Fruit fly (Drosophila melanogaster) whole organism, embryonic: ENCODE data around the gene CG46244.
A peak's percentile ranks its signal among the peaks of the same experiment; 100 is the strongest.

Experiments
- Adf1 ChIP-seq: fragments of 200-800 bp; sonication (Bioruptor generic); IDR thresholded peaks from 2 replicates; pipeline ENCODE4 v1.3.6; 2022; ENCODE audit warnings: missing biosample characterization, missing genetic modification characterization
- Blimp-1 ChIP-seq: fragments of 200-800 bp; sonication (Bioruptor generic); optimal IDR thresholded peaks from 3 replicates; lab custom pipeline; 2018; ENCODE audit warnings: missing biosample characterization, missing genetic modification characterization, mild to moderate bottlenecking, moderate library complexity, missing genetic modification reagents
- BtbVII ChIP-seq: fragments of 200-800 bp; sonication (Bioruptor generic); optimal IDR thresholded peaks from 3 replicates; lab custom pipeline; 2017; ENCODE audit warnings: missing biosample characterization, mild to moderate bottlenecking, missing genetic modification characterization
- CG10321 ChIP-seq: fragments of 200-800 bp; sonication (Bioruptor generic); IDR thresholded peaks from 2 replicates; pipeline ENCODE4 v1.3.6; 2022; ENCODE audit warnings: missing biosample characterization, missing genetic modification characterization
- CG10431 ChIP-seq: fragments of 200-800 bp; sonication (Bioruptor generic); optimal IDR thresholded peaks from 3 replicates; lab custom pipeline; 2018; ENCODE audit warnings: missing biosample characterization, mild to moderate bottlenecking, missing genetic modification characterization
- CG11695 ChIP-seq: fragments of 200-800 bp; sonication (Bioruptor generic); IDR thresholded peaks from 3 replicates; pipeline ENCODE4 v1.3.6; 2022; ENCODE audit warnings: missing biosample characterization, missing genetic modification characterization
- CG13624 ChIP-seq: fragments of 200-800 bp; sonication (Bioruptor generic); optimal IDR thresholded peaks from 2 replicates; lab custom pipeline; 2016; ENCODE audit warnings: missing biosample characterization, missing genetic modification characterization
- CG14667 ChIP-seq: fragments of 200-800 bp; sonication (Bioruptor generic); IDR thresholded peaks from 2 replicates; pipeline ENCODE4 v1.3.6; 2022; ENCODE audit warnings: missing biosample characterization, missing genetic modification characterization
- CG1603 ChIP-seq: fragments of 200-800 bp; sonication (Bioruptor generic); optimal IDR thresholded peaks from 2 replicates; lab custom pipeline; 2019; ENCODE audit warnings: missing biosample characterization, mild to moderate bottlenecking, missing genetic modification characterization, moderate library complexity
- CG17829 ChIP-seq: fragments of 200-800 bp; optimal IDR thresholded peaks from 2 replicates; lab custom pipeline; 2019; ENCODE audit warnings: missing biosample characterization, mild to moderate bottlenecking, missing genetic modification characterization, moderate library complexity
- CG18262 ChIP-seq: fragments of 200-800 bp; optimal IDR thresholded peaks from 3 replicates; lab custom pipeline; 2019; ENCODE audit warnings: missing biosample characterization, mild to moderate bottlenecking, missing genetic modification characterization, moderate library complexity
- CG1832 ChIP-seq: fragments of 200-800 bp; sonication (Bioruptor generic); optimal IDR thresholded peaks from 2 replicates; lab custom pipeline; 2017; ENCODE audit warnings: missing biosample characterization, mild to moderate bottlenecking, missing genetic modification characterization, inconsistent platforms
- CG3163 ChIP-seq: fragments of 200-800 bp; sonication (Bioruptor generic); optimal IDR thresholded peaks from 3 replicates; lab custom pipeline; 2016; ENCODE audit warnings: missing biosample characterization, missing genetic modification characterization
- CG34422 ChIP-seq: fragments of 200-800 bp; sonication (Bioruptor generic); IDR thresholded peaks from 3 replicates; pipeline ENCODE4 v1.3.6; 2022; ENCODE audit warnings: missing biosample characterization, missing genetic modification characterization
- CG3847 ChIP-seq: fragments of 200-800 bp; sonication (Bioruptor generic); IDR thresholded peaks from 2 replicates; pipeline ENCODE4 v1.3.6; 2022; ENCODE audit warnings: missing biosample characterization, missing genetic modification characterization
- CG8089 ChIP-seq: fragments of 200-800 bp; sonication (Bioruptor generic); optimal IDR thresholded peaks from 3 replicates; lab custom pipeline; 2016; ENCODE audit warnings: missing biosample characterization, missing genetic modification characterization
- CG8944 ChIP-seq: fragments of 200-800 bp; sonication (Bioruptor generic); optimal IDR thresholded peaks from 3 replicates; lab custom pipeline; 2016; ENCODE audit warnings: missing biosample characterization, missing genetic modification characterization
- CHES-1-like ChIP-seq: fragments of 200-800 bp; sonication (Bioruptor generic); optimal IDR thresholded peaks from 2 replicates; lab custom pipeline; 2016; ENCODE audit warnings: missing biosample characterization, missing genetic modification characterization
- HmgD ChIP-seq: fragments of 200-800 bp; sonication (Bioruptor generic); optimal IDR thresholded peaks from 3 replicates; lab custom pipeline; 2016; ENCODE audit warnings: missing biosample characterization, missing genetic modification characterization
- HmgZ ChIP-seq: fragments of 200-800 bp; sonication (Bioruptor generic); optimal IDR thresholded peaks from 2 replicates; lab custom pipeline; 2018; ENCODE audit warnings: missing biosample characterization, mild to moderate bottlenecking, missing genetic modification characterization
- Hmx ChIP-seq: fragments of 200-800 bp; sonication (Bioruptor generic); optimal IDR thresholded peaks from 2 replicates; lab custom pipeline; 2016; ENCODE audit warnings: missing biosample characterization, missing genetic modification characterization
- MTF-1 ChIP-seq: fragments of 200-800 bp; sonication (Bioruptor generic); optimal IDR thresholded peaks from 2 replicates; lab custom pipeline; 2018; ENCODE audit warnings: missing biosample characterization, mild to moderate bottlenecking, missing genetic modification characterization, borderline replicate concordance
- Pdp1 ChIP-seq, 2 experiments: fragments of 200-800 bp; sonication (Bioruptor generic); optimal IDR thresholded peaks; 3 replicates each; lab custom pipeline; 2016; ENCODE audit warnings: missing biosample characterization in 2 of 2, missing genetic modification characterization in 2 of 2, mild to moderate bottlenecking in 1 of 2, moderate library complexity in 1 of 2
- Trl ChIP-seq, 3 experiments: fragments of >200 bp in 2 of 3; fragments of 200-800 bp in 1 of 3; sonication (Bioruptor generic) in 1 of 3; optimal IDR thresholded peaks; 2 replicates in 1 of 3; 3 replicates in 2 of 3; lab custom pipeline; 2016 to 2017; ENCODE audit warnings: missing biosample characterization in 1 of 3, missing genetic modification characterization in 1 of 3
- Xrp1 ChIP-seq: fragments of 200-800 bp; sonication (Bioruptor generic); IDR thresholded peaks from 2 replicates; pipeline ENCODE4 v1.3.6; 2022; ENCODE audit warnings: missing biosample characterization, missing genetic modification characterization
- amos ChIP-seq: fragments of 200-800 bp; sonication (Bioruptor generic); IDR thresholded peaks from 2 replicates; pipeline ENCODE4 v1.3.6; 2022; ENCODE audit warnings: missing biosample characterization, missing genetic modification characterization; ENCODE audit not compliant: partially characterized antibody
- bbx ChIP-seq: fragments of 200-800 bp; sonication (Bioruptor generic); IDR thresholded peaks from 2 replicates; pipeline ENCODE4 v1.3.6; 2022; ENCODE audit warnings: missing biosample characterization, missing genetic modification characterization; ENCODE audit not compliant: partially characterized antibody
- cg ChIP-seq: fragments of 200-800 bp; sonication (Bioruptor generic); optimal IDR thresholded peaks from 3 replicates; lab custom pipeline; 2019; ENCODE audit warnings: missing biosample characterization, mild to moderate bottlenecking, missing genetic modification characterization, moderate library complexity
- dimm ChIP-seq: fragments of 200-800 bp; sonication (Bioruptor generic); IDR thresholded peaks from 2 replicates; pipeline ENCODE4 v1.3.6; 2022; ENCODE audit warnings: missing biosample characterization, missing genetic modification characterization
- ewg ChIP-seq: fragments of 200-800 bp; sonication (Bioruptor generic); optimal IDR thresholded peaks from 3 replicates; lab custom pipeline; 2017; ENCODE audit warnings: mild to moderate bottlenecking, missing biosample characterization, missing genetic modification reagents, missing genetic modification characterization
- fd96Cb ChIP-seq: fragments of 200-800 bp; sonication (Bioruptor generic); optimal IDR thresholded peaks from 2 replicates; lab custom pipeline; 2018; ENCODE audit warnings: missing biosample characterization, mild to moderate bottlenecking, missing genetic modification characterization, moderate library complexity
- gro ChIP-seq: fragments of 200-800 bp; sonication (Bioruptor generic); optimal IDR thresholded peaks from 2 replicates; lab custom pipeline; 2016; ENCODE audit warnings: missing biosample characterization, missing genetic modification characterization
- hkb ChIP-seq, 2 experiments: fragments of 200-800 bp in 1 of 2; fragments of >200 bp in 1 of 2; sonication (Bioruptor generic) in 1 of 2; IDR thresholded peaks in 1 of 2; optimal IDR thresholded peaks in 1 of 2; 2 replicates each; pipeline versions ENCODE4 v1.3.6 to Lab custom; 2017 to 2022; ENCODE audit warnings: missing biosample characterization in 1 of 2, missing genetic modification characterization in 1 of 2
- jing ChIP-seq: fragments of 200-800 bp; sonication (Bioruptor generic); optimal IDR thresholded peaks from 2 replicates; lab custom pipeline; 2018; ENCODE audit warnings: missing biosample characterization, mild to moderate bottlenecking, missing genetic modification characterization
- kni ChIP-seq: fragments of 200-800 bp; sonication (Bioruptor generic); optimal IDR thresholded peaks from 3 replicates; lab custom pipeline; 2017; ENCODE audit warnings: mild to moderate bottlenecking, missing biosample characterization, missing genetic modification reagents, missing genetic modification characterization
- knrl ChIP-seq: fragments of 200-800 bp; sonication (Bioruptor generic); IDR thresholded peaks from 3 replicates; pipeline ENCODE4 v1.3.6; 2022; ENCODE audit warnings: missing biosample characterization, missing genetic modification characterization; ENCODE audit not compliant: partially characterized antibody
- lov ChIP-seq, 2 experiments: fragments of 200-800 bp in 1 of 2; fragments of >200 bp in 1 of 2; sonication (Bioruptor generic) in 1 of 2; IDR thresholded peaks in 1 of 2; optimal IDR thresholded peaks in 1 of 2; 2 replicates in 1 of 2; 3 replicates in 1 of 2; pipeline versions ENCODE4 v1.3.6 to Lab custom; 2017 to 2022; ENCODE audit warnings: missing biosample characterization in 1 of 2, missing genetic modification characterization in 1 of 2
- nmo ChIP-seq: fragments of 200-800 bp; sonication (Bioruptor generic); optimal IDR thresholded peaks from 2 replicates; lab custom pipeline; 2018; ENCODE audit warnings: missing biosample characterization, mild to moderate bottlenecking, missing genetic modification characterization, moderate library complexity
- pfk ChIP-seq: fragments of 200-800 bp; sonication (Bioruptor generic); optimal IDR thresholded peaks from 2 replicates; lab custom pipeline; 2018; ENCODE audit warnings: missing biosample characterization, mild to moderate bottlenecking, missing genetic modification characterization, moderate library complexity
- pros ChIP-seq: fragments of 200-800 bp; sonication (Bioruptor generic); optimal IDR thresholded peaks from 3 replicates; lab custom pipeline; 2019; ENCODE audit warnings: missing biosample characterization, mild to moderate bottlenecking, missing genetic modification characterization, moderate library complexity
- run ChIP-seq: fragments of 200-800 bp; sonication (Bioruptor generic); optimal IDR thresholded peaks from 3 replicates; lab custom pipeline; 2018; ENCODE audit warnings: missing biosample characterization, mild to moderate bottlenecking, missing genetic modification characterization
- scrt ChIP-seq: fragments of 200-800 bp; sonication (Bioruptor generic); optimal IDR thresholded peaks from 2 replicates; lab custom pipeline; 2018; ENCODE audit warnings: missing biosample characterization, mild to moderate bottlenecking, missing genetic modification characterization, moderate library complexity
- sd ChIP-seq: fragments of 200-800 bp; sonication (Bioruptor generic); optimal IDR thresholded peaks from 3 replicates; lab custom pipeline; 2018; ENCODE audit warnings: missing biosample characterization, mild to moderate bottlenecking, missing genetic modification characterization, moderate library complexity
- sqz ChIP-seq: fragments of 200-800 bp; sonication (Bioruptor generic); optimal IDR thresholded peaks from 3 replicates; lab custom pipeline; 2018; ENCODE audit warnings: missing biosample characterization, mild to moderate bottlenecking, missing genetic modification characterization
- unc-4 ChIP-seq: fragments of 200-800 bp; sonication (Bioruptor generic); IDR thresholded peaks from 2 replicates; pipeline ENCODE4 v1.3.6; 2022; ENCODE audit warnings: missing biosample characterization, missing genetic modification characterization; ENCODE audit not compliant: partially characterized antibody

Gene CG46244

DNA sequence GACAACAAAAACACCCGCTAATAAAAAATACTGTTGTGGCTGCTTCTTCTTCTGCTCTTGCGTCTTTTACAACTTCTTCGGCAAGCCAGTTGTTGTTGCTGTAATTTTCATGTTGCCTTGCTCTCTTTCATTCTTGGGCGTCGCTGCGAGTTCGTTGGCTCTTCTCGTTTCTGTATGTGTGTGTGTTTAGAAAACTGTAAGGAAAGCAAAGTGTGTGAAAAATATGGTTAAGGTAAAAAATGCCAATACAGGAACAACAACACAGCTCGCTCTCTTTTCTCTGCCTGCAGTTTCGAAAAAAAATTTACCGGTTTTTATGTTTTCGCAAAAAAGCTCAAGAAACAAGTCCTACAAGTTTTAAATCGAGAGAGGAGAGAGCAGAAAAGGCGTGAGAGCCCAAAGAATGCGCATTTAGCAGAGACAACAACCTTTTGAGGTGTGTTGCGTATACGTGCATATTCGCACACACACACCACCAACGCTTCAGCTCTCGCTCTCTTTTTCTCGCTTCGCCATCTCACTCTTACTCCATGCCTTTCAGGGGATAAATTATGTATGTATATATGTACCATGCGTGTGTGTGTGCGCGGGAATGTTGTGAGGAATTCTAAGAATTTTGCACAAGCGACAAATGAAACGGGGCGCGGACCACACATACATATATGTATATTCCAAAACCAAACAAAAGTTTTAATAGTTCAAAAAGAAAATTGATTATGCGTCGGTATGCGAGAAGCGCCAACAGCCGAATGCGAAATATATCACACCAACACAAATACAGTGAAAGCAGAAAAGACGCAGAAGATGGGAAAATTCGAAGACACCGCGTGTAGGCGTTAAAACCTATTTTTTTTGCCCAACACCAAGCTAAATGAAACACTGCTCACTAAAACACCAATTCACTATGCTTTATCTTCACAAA is 34.5 kb upstream of the CG46244 start (continued):
- TF ChIP-seq Hmx (no peak), Adf1 (GFP tag; lab: Robert Waterston, UW) (peak; percentile 53; the same call in 1 of the 2 replicates), CG10431 (GFP tag; lab: Kevin White, UChicago) (peak; percentile 79), bbx (GFP tag; lab: Robert Waterston, UW) (peak; percentile 36), unc-4 (peak; percentile 31; the same call in 1 of the 2 replicates), CG10321 (peak; percentile 27; the same call in 1 of the 2 replicates), CG14667 (GFP tag; lab: Robert Waterston, UW) (no peak), CG1832 (GFP tag; lab: Kevin White, UChicago) (peak; percentile 82), Blimp-1 (GFP tag; lab: Kevin White, UChicago) (no peak), pfk (GFP tag; lab: Kevin White, UChicago) (peak; percentile 63), CHES-1-like (GFP tag; lab: Kevin White, UChicago) (peak; percentile 44), lov (optimal IDR thresholded peaks at IDR 0.05; lab: Kevin White, UChicago) (no peak), lov (GFP tag; IDR thresholded peaks at IDR 0.05; lab: Robert Waterston, UW) (no peak), knrl (no peak), dimm (GFP tag; lab: Robert Waterston, UW) (no peak), CG8944 (GFP tag; lab: Kevin White, UChicago) (no peak), HmgD (GFP tag; lab: Kevin White, UChicago) (peak; percentile 16), CG18262 (tag; lab: Kevin White, UChicago) (no peak), Pdp1 (GFP tag; optimal IDR thresholded peaks at IDR 0.05; lab: Kevin White, UChicago) (peak in 1 of 2 experiments; percentile 52), CG3847 (GFP tag; lab: Robert Waterston, UW) (no peak), CG17829 (tag; lab: Kevin White, UChicago) (peak; percentile 39), sd (tag; lab: Kevin White, UChicago) (peak; percentile 100), nmo (GFP tag; lab: Kevin White, UChicago) (peak; percentile 46), fd96Cb (tag; lab: Kevin White, UChicago) (no peak), run (tag; lab: Kevin White, UChicago) (no peak), CG34422 (GFP tag; lab: Robert Waterston, UW) (peak; percentile 38; the same call in 1 of the 3 replicates), kni (GFP tag; lab: Kevin White, UChicago) (peak; percentile 90), CG11695 (GFP tag; lab: Robert Waterston, UW) (no peak), CG8089 (GFP tag; lab: Kevin White, UChicago) (no peak), scrt (peak; percentile 40), BtbVII (peak; percentile 0), Trl (optimal IDR thresholded peaks at IDR 0.05; lab: Kevin White, UChicago) (peak; percentile 87 to 98), Trl (GFP tag; optimal IDR thresholded peaks at IDR 0.05; lab: Kevin White, UChicago) (peak; percentile 28), pros (GFP tag; lab: Kevin White, UChicago) (peak; percentile 79), HmgZ (tag; lab: Kevin White, UChicago) (peak; percentile 40), CG13624 (GFP tag; lab: Kevin White, UChicago) (peak; percentile 58), Xrp1 (GFP tag; lab: Robert Waterston, UW) (peak; percentile 6; the same call in 1 of the 2 replicates), jing (GFP tag; lab: Kevin White, UChicago) (no peak), cg (GFP tag; lab: Kevin White, UChicago) (peak; percentile 98), amos (GFP tag; lab: Robert Waterston, UW) (0 out of 2 replicates have a peak, but pooled peaks have one; percentile 11), MTF-1 (GFP tag; lab: Kevin White, UChicago) (no peak), gro (peak; percentile 38), CG1603 (tag; lab: Kevin White, UChicago) (peak; percentile 9), hkb (optimal IDR thresholded peaks at IDR 0.05; lab: Kevin White, UChicago) (peak; percentile 51), hkb (GFP tag; IDR thresholded peaks at IDR 0.05; lab: Robert Waterston, UW) (peak; percentile 77), CG3163 (GFP tag; lab: Kevin White, UChicago) (peak; percentile 45), sqz (GFP tag; lab: Kevin White, UChicago) (peak; percentile 94), ewg (GFP tag; lab: Kevin White, UChicago) (peak; percentile 74)
